Fruit fly (Drosophila melanogaster): Measurements from ENCODE around the gene AIF.
A peak's percentile ranks its signal among the peaks of the same experiment; 100 is the strongest.

Gene AIF

DNA sequence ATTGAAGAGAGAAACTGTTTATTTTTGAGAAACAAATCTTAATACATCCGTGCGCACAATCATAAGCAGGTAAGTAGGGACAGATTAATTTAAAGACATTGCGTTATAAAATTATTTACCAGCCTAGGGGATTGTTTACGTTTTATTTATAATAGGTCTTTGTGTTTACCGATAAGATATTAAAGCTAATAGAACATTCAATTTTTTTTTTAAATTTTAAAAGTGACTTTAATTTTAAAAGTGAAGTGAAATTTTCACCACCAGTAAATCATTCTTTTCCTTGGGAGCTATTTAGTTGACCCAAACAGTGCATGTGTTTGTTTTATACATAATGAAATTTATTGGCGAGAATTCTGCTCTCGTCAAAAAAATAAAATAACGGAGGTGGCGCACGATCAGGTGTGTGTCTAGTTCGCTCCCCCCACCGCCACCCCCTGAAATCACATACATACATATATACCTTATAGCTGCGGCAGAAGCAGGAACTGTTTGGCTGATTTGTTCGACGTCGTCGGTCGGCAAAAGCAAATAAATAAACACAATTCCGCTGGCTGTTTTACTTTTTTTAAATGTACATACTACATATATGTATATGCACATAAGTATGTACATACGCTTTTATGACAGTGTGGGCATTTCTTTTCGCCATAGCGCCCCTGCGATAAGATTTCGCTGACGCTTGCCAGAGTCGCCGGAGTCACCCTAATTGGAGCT, 24.5 kb downstream of the AIF start (continued):
- TF ChIP-seq CG17912 (GFP tag; optimal IDR thresholded peaks at IDR 0.05) (no peak), Atf3 (GFP tag; optimal IDR thresholded peaks at IDR 0.05) (no peak), gsb-n (tag; optimal IDR thresholded peaks at IDR 0.05) (no peak), twi (tag; optimal IDR thresholded peaks at IDR 0.05) (no peak), ham (GFP tag; IDR thresholded peaks at IDR 0.05) (no peak), CG5245 (GFP tag; optimal IDR thresholded peaks at IDR 0.05) (peak; percentile 14), salm (tag; optimal IDR thresholded peaks at IDR 0.05) (no peak), GATAe (GFP tag; conservative IDR thresholded peaks at IDR 0.05) (no peak), dimm (GFP tag; IDR thresholded peaks at IDR 0.05) (no peak), CG4820 (GFP tag; optimal IDR thresholded peaks at IDR 0.05) (no peak), CG2875 (GFP tag; optimal IDR thresholded peaks at IDR 0.05) (no peak), Lim3 (GFP tag; IDR thresholded peaks at IDR 0.05) (no peak), sens (GFP tag) (peak; percentile 74), bsh (GFP tag; optimal IDR thresholded peaks at IDR 0.05) (peak in 1 of 2 experiments; percentile 28), CG1602 (GFP tag; optimal IDR thresholded peaks at IDR 0.05) (peak; percentile 18), Ptx1 (GFP tag; IDR thresholded peaks at IDR 0.05) (peak; percentile 54; the same call in 1 of the 2 replicates), CG4854 (GFP tag; optimal IDR thresholded peaks at IDR 0.05) (no peak), CG13123 (GFP tag; optimal IDR thresholded peaks at IDR 0.05) (no peak), sob (GFP tag; IDR thresholded peaks at IDR 0.05) (no peak), CG3407 (GFP tag; optimal IDR thresholded peaks at IDR 0.05) (no peak), CG13296 (GFP tag; optimal IDR thresholded peaks at IDR 0.05) (peak; percentile 68), zfh2 (GFP tag; optimal IDR thresholded peaks at IDR 0.05) (peak; percentile 37), sima (GFP tag; optimal IDR thresholded peaks at IDR 0.05) (no peak), CG42726 (GFP tag; IDR thresholded peaks at IDR 0.05; ENCODE audit: partially characterized antibody) (no peak), CG15011 (GFP tag; optimal IDR thresholded peaks at IDR 0.05) (peak; percentile 45), CG2678 (tag; optimal IDR thresholded peaks at IDR 0.05) (peak; percentile 83), rib (GFP tag; IDR thresholded peaks at IDR 0.05) (peak; percentile 36; the same call in 1 of the 2 replicates), Max (GFP tag; optimal IDR thresholded peaks at IDR 0.05) (peak; percentile 9), CG15269 (tag; optimal IDR thresholded peaks at IDR 0.05) (peak; percentile 77), emc (GFP tag; optimal IDR thresholded peaks at IDR 0.05) (no peak), CG6765 (GFP tag; optimal IDR thresholded peaks at IDR 0.05) (peak; percentile 59), CG9876 (GFP tag; optimal IDR thresholded peaks at IDR 0.05) (no peak), gcm2 (GFP tag; optimal IDR thresholded peaks at IDR 0.05) (no peak), eyg (GFP tag; optimal IDR thresholded peaks at IDR 0.05) (no peak), sens-2 (GFP tag; IDR thresholded peaks at IDR 0.05) (no peak), jumu (GFP tag; optimal IDR thresholded peaks at IDR 0.05) (no peak), CG11695 (GFP tag; IDR thresholded peaks at IDR 0.05) (peak; percentile 68; the same call in 2 of the 3 replicates), CG14014 (GFP tag; IDR thresholded peaks at IDR 0.05) (no peak), CG13775 (GFP tag; optimal IDR thresholded peaks at IDR 0.05) (peak; percentile 41), Nf-YC (tag; optimal IDR thresholded peaks at IDR 0.05) (peak; percentile 22), fd64A (GFP tag; optimal IDR thresholded peaks at IDR 0.05) (no peak), tll (GFP tag; optimal IDR thresholded peaks at IDR 0.05) (no peak), pho (GFP tag; optimal IDR thresholded peaks at IDR 0.05) (peak; percentile 44), ind (GFP tag; optimal IDR thresholded peaks at IDR 0.05) (peak; percentile 24), CG30020 (tag; optimal IDR thresholded peaks at IDR 0.05) (no peak), CG9609 (GFP tag; optimal IDR thresholded peaks at IDR 0.05) (no peak), Nf-YA (GFP tag; IDR thresholded peaks at IDR 0.05) (no peak), NfI (GFP tag; optimal IDR thresholded peaks at IDR 0.05) (peak; percentile 37), ab (GFP tag; optimal IDR thresholded peaks at IDR 0.05) (no peak), Ssrp (tag; optimal IDR thresholded peaks at IDR 0.05) (peak; percentile 21), zfh1 (GFP tag; IDR thresholded peaks at IDR 0.05) (no peak)
